Worm (Caenorhabditis elegans) whole organism, mixed stage, embryonic: Measurements from ENCODE around the gene C50C3.1.

Experiments used
- blmp-1 ChIP-seq: fragments of 150-350 bp; optimal IDR thresholded peaks from 2 replicates; lab custom pipeline; 2014; ENCODE audit warnings: missing biosample characterization, missing genetic modification characterization
- ceh-39 ChIP-seq: fragments of 150-350 bp; optimal IDR thresholded peaks from 2 replicates; lab custom pipeline; 2014; ENCODE audit warnings: missing biosample characterization, missing genetic modification characterization
- hlh-1 ChIP-seq: fragments of 150-350 bp; optimal IDR thresholded peaks from 2 replicates; lab custom pipeline; 2014; ENCODE audit warnings: missing biosample characterization, missing genetic modification reagents, missing genetic modification characterization
- mep-1 ChIP-seq: fragments of 150-350 bp; optimal IDR thresholded peaks from 2 replicates; lab custom pipeline; 2017; ENCODE audit warnings: missing biosample characterization, missing genetic modification reagents, missing genetic modification characterization, inconsistent platforms
- nhr-237 ChIP-seq: fragments of 150-350 bp; optimal IDR thresholded peaks from 2 replicates; lab custom pipeline; 2014; ENCODE audit warnings: missing biosample characterization, missing genetic modification characterization
- nhr-28 ChIP-seq: fragments of 150-350 bp; optimal IDR thresholded peaks from 2 replicates; lab custom pipeline; 2014; ENCODE audit warnings: missing biosample characterization, missing genetic modification characterization
- nhr-76 ChIP-seq: sonication (generic microtip); optimal IDR thresholded peaks from 2 replicates; lab custom pipeline; 2017; ENCODE audit warnings: missing biosample characterization, missing genetic modification characterization
- snpc-4 ChIP-seq: fragments of 150-350 bp; optimal IDR thresholded peaks from 2 replicates; lab custom pipeline; 2014; ENCODE audit warnings: missing biosample characterization, missing genetic modification characterization
- unc-39 ChIP-seq: fragments of 150-350 bp; optimal IDR thresholded peaks from 2 replicates; lab custom pipeline; 2014; ENCODE audit warnings: missing biosample characterization, missing genetic modification characterization
- unc-62 ChIP-seq: fragments of 150-350 bp; optimal IDR thresholded peaks from 2 replicates; lab custom pipeline; 2014; ENCODE audit warnings: missing biosample characterization, missing genetic modification reagents, missing genetic modification characterization

ce11 chrIII:8235358-8235757, 43.6 kb downstream of the C50C3.1 start, which contains the start of gene C02F5.14:
- TF ChIP-seq hlh-1 (tag; lab: Kevin White, UChicago) (no peak), mep-1 (no peak), unc-62 (no peak), blmp-1 (tag; lab: Kevin White, UChicago) (no peak), unc-39 (tag; lab: Kevin White, UChicago) (no peak), ceh-39 (tag; lab: Kevin White, UChicago) (no peak), nhr-28 (tag; lab: Kevin White, UChicago) (no peak), snpc-4 (tag; lab: Kevin White, UChicago) (no peak), nhr-237 (tag; lab: Kevin White, UChicago) (no peak), nhr-76 (tag; lab: Kevin White, UChicago) (no peak)
